Fruit fly (Drosophila melanogaster) whole organism, pupa: ENCODE data around the gene CG46467.

Source experiments
- CG14655 ChIP-seq: fragments of 200-800 bp; sonication (Bioruptor generic); optimal IDR thresholded peaks from 3 replicates; lab custom pipeline; 2017; ENCODE audit warnings: mild to moderate bottlenecking, missing biosample characterization, missing genetic modification reagents, missing genetic modification characterization
- CG17806 ChIP-seq: fragments of 200-800 bp; sonication (Bioruptor generic); optimal IDR thresholded peaks from 2 replicates; lab custom pipeline; 2018; ENCODE audit warnings: missing biosample characterization, mild to moderate bottlenecking, missing genetic modification characterization, moderate library complexity
- CG32121 ChIP-seq: fragments of 200-800 bp; sonication (Bioruptor generic); IDR thresholded peaks from 2 replicates; pipeline ENCODE4 v1.3.6; 2022; ENCODE audit warnings: missing biosample characterization, missing genetic modification characterization
- CG34367 ChIP-seq: fragments of 200-800 bp; sonication (Bioruptor generic); optimal IDR thresholded peaks from 2 replicates; lab custom pipeline; 2018; ENCODE audit warnings: missing biosample characterization, mild to moderate bottlenecking, missing genetic modification characterization
- CG8159 ChIP-seq: fragments of 200-800 bp; sonication (Bioruptor generic); optimal IDR thresholded peaks from 3 replicates; lab custom pipeline; 2018; ENCODE audit warnings: missing biosample characterization, mild to moderate bottlenecking, missing genetic modification characterization, moderate library complexity
- CG9948 ChIP-seq: fragments of 200-800 bp; sonication (Bioruptor generic); optimal IDR thresholded peaks from 2 replicates; lab custom pipeline; 2018; ENCODE audit warnings: missing biosample characterization, mild to moderate bottlenecking, missing genetic modification characterization, moderate library complexity
- D1 ChIP-seq: fragments of 200-800 bp; sonication (Bioruptor generic); optimal IDR thresholded peaks from 2 replicates; lab custom pipeline; 2018; ENCODE audit warnings: missing biosample characterization, mild to moderate bottlenecking, missing genetic modification characterization, moderate library complexity
- EcR ChIP-seq: fragments of 200-800 bp; sonication (Bioruptor generic); optimal IDR thresholded peaks from 3 replicates; lab custom pipeline; 2019; ENCODE audit warnings: missing biosample characterization, missing genetic modification characterization, mild to moderate bottlenecking, moderate library complexity, missing genetic modification reagents
- Ets98B ChIP-seq: fragments of 200-800 bp; sonication (Bioruptor generic); IDR thresholded peaks from 2 replicates; pipeline ENCODE4 v1.3.6; 2022; ENCODE audit warnings: missing biosample characterization, missing genetic modification characterization
- Pif1A ChIP-seq: fragments of 200-800 bp; sonication (Bioruptor generic); optimal IDR thresholded peaks from 3 replicates; lab custom pipeline; 2016; ENCODE audit warnings: missing biosample characterization, missing genetic modification characterization
- fd96Ca ChIP-seq: fragments of 200-800 bp; sonication (Bioruptor generic); IDR thresholded peaks from 3 replicates; pipeline ENCODE4 v1.3.6; 2022; ENCODE audit warnings: missing biosample characterization, missing genetic modification characterization
- gl ChIP-seq: fragments of 200-800 bp; sonication (Bioruptor generic); optimal IDR thresholded peaks from 2 replicates; lab custom pipeline; 2018; ENCODE audit warnings: missing biosample characterization, mild to moderate bottlenecking, missing genetic modification characterization
- rn ChIP-seq: fragments of 200-800 bp; sonication (Bioruptor generic); IDR thresholded peaks from 2 replicates; pipeline ENCODE4 v1.3.6; 2022; ENCODE audit warnings: missing biosample characterization, missing genetic modification characterization

- TF ChIP-seq rn, result no peak
- no peak for TF ChIP-seq CG34367 (tag; lab: Kevin White, UChicago)
- TF ChIP-seq fd96Ca (GFP tag; lab: Robert Waterston, UW), result no peak
- TF ChIP-seq Ets98B (GFP tag; lab: Robert Waterston, UW), result no peak
- no peak for TF ChIP-seq CG9948 (tag; lab: Kevin White, UChicago)
- TF ChIP-seq gl (tag; lab: Kevin White, UChicago), result no peak
- TF ChIP-seq CG17806 (tag; lab: Kevin White, UChicago), result no peak
- no peak for TF ChIP-seq CG8159 (tag; lab: Kevin White, UChicago)
- TF ChIP-seq D1 (tag; lab: Kevin White, UChicago), result no peak
- no peak for TF ChIP-seq Pif1A (GFP tag; lab: Kevin White, UChicago)
- no peak for TF ChIP-seq CG32121 (GFP tag; lab: Robert Waterston, UW)
- no peak for TF ChIP-seq EcR
- no peak for TF ChIP-seq CG14655 (GFP tag; lab: Kevin White, UChicago)
Observed at dm6 chr3R:9914287-9914686, 39.8 kb downstream of the CG46467 start.
